Worm (Caenorhabditis elegans) whole organism, L3 larva: ENCODE results near the gene tps-2.
A peak's percentile ranks its signal among the peaks of the same experiment; 100 is the strongest.

Experiments used
- ZK546.5 ChIP-seq: sonication (generic microtip); optimal IDR thresholded peaks from 2 replicates; lab custom pipeline; 2017; ENCODE audit warnings: missing biosample characterization, missing genetic modification characterization
- elt-2 ChIP-seq: sonication (generic microtip); optimal IDR thresholded peaks from 2 replicates; lab custom pipeline; 2016; ENCODE audit warnings: missing genetic modification reagents, mild to moderate bottlenecking, missing genetic modification characterization, missing compliant biosample characterization
- fos-1 ChIP-seq: fragments of 150-350 bp; optimal IDR thresholded peaks from 2 replicates; lab custom pipeline; 2014; ENCODE audit warnings: missing biosample characterization, missing genetic modification characterization
- nhr-11 ChIP-seq: fragments of 150-350 bp; optimal IDR thresholded peaks from 2 replicates; lab custom pipeline; 2014; ENCODE audit warnings: missing biosample characterization, missing genetic modification characterization
- nhr-43 ChIP-seq: sonication (generic microtip); optimal IDR thresholded peaks from 2 replicates; lab custom pipeline; 2016; ENCODE audit warnings: mild to moderate bottlenecking, missing genetic modification characterization, missing compliant biosample characterization; ENCODE audit not compliant: poor library complexity, severe bottlenecking
- snpc-4 ChIP-seq: fragments of 150-350 bp; optimal IDR thresholded peaks from 2 replicates; lab custom pipeline; 2014; ENCODE audit warnings: missing biosample characterization, missing genetic modification characterization

DNA sequence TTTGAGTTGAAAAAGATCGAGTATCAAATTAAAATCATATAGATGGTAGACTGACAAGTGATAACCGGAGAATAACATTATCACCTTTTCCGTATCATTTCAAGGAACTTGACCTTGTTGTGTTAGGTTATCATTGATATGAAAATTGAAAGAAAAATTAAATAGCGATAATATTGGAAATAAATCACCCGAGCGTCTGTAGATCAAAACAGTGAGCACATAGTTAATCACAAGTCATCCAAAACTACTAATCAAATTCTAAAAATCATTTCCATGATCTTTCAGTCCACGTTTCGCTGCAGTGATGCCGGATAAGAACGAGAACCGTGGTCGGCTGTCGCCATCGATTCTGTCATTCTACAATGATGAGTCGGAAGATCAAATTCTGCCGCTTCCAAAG, 19.1 kb downstream of the tps-2 start:
- TF ChIP-seq fos-1 (tag; lab: Kevin White, UChicago) (no peak), snpc-4 (tag; lab: Kevin White, UChicago) (no peak), elt-2 (tag; lab: Kevin White, UChicago) (no peak), ZK546.5 (no peak), nhr-11 (tag; lab: Kevin White, UChicago) (no peak), nhr-43 (peak; percentile 74)
